Fruit fly (Drosophila melanogaster) whole organism, embryonic: ENCODE results near the gene CG16853.
A peak's percentile ranks its signal among the peaks of the same experiment; 100 is the strongest.

Experiments used
- B-H2 ChIP-seq: fragments of 200-800 bp; sonication (Bioruptor generic); optimal IDR thresholded peaks from 2 replicates; lab custom pipeline; 2018; ENCODE audit warnings: missing biosample characterization, mild to moderate bottlenecking, missing genetic modification characterization
- Bdp1 ChIP-seq: fragments of 200-800 bp; sonication (Bioruptor generic); optimal IDR thresholded peaks from 3 replicates; lab custom pipeline; 2016; ENCODE audit warnings: missing biosample characterization, missing genetic modification characterization
- CG1024 ChIP-seq: fragments of 200-800 bp; sonication (Bioruptor generic); IDR thresholded peaks from 2 replicates; pipeline ENCODE4 v1.3.6; 2022; ENCODE audit warnings: missing biosample characterization, missing genetic modification characterization
- CG10959 ChIP-seq: fragments of 200-800 bp; sonication (Bioruptor generic); IDR thresholded peaks from 2 replicates; pipeline ENCODE4 v1.3.6; 2022; ENCODE audit warnings: missing biosample characterization, missing genetic modification characterization
- CG11093 ChIP-seq: fragments of 200-800 bp; sonication (Bioruptor generic); IDR thresholded peaks from 3 replicates; pipeline ENCODE4 v1.3.6; 2022; ENCODE audit warnings: missing biosample characterization, missing genetic modification characterization
- CG12769 ChIP-seq: fragments of 200-800 bp; sonication (Bioruptor generic); optimal IDR thresholded peaks from 2 replicates; lab custom pipeline; 2019; ENCODE audit warnings: missing biosample characterization, mild to moderate bottlenecking, missing genetic modification characterization, moderate library complexity
- CG13296 ChIP-seq: fragments of 200-800 bp; sonication (Bioruptor generic); optimal IDR thresholded peaks from 3 replicates; lab custom pipeline; 2018; ENCODE audit warnings: missing biosample characterization, mild to moderate bottlenecking, missing genetic modification characterization
- CG14050 ChIP-seq: fragments of 200-800 bp; sonication (Bioruptor generic); IDR thresholded peaks from 3 replicates; pipeline ENCODE4 v1.3.6; 2022; ENCODE audit warnings: missing biosample characterization, missing genetic modification characterization
- CG15269 ChIP-seq: fragments of 200-800 bp; sonication (Bioruptor generic); optimal IDR thresholded peaks from 2 replicates; lab custom pipeline; 2018; ENCODE audit warnings: missing biosample characterization, mild to moderate bottlenecking, missing genetic modification characterization, moderate library complexity
- CG15696 ChIP-seq: fragments of 200-800 bp; sonication (Bioruptor generic); optimal IDR thresholded peaks from 2 replicates; lab custom pipeline; 2019; ENCODE audit warnings: missing biosample characterization, mild to moderate bottlenecking, missing genetic modification characterization, moderate library complexity
- CG17802 ChIP-seq: fragments of 200-800 bp; sonication (Bioruptor generic); optimal IDR thresholded peaks from 2 replicates; lab custom pipeline; 2018; ENCODE audit warnings: missing biosample characterization, mild to moderate bottlenecking, missing genetic modification characterization, moderate library complexity
- CG18619 ChIP-seq: fragments of 200-800 bp; sonication (Bioruptor generic); optimal IDR thresholded peaks from 3 replicates; lab custom pipeline; 2017; ENCODE audit warnings: missing biosample characterization, mild to moderate bottlenecking, missing genetic modification characterization
- CG2120 ChIP-seq: fragments of 200-800 bp; sonication (Bioruptor generic); optimal IDR thresholded peaks from 3 replicates; lab custom pipeline; 2016; ENCODE audit warnings: missing biosample characterization, missing genetic modification characterization
- CG2875 ChIP-seq: fragments of 200-800 bp; sonication (Bioruptor generic); optimal IDR thresholded peaks from 2 replicates; lab custom pipeline; 2017; ENCODE audit warnings: missing biosample characterization, mild to moderate bottlenecking, missing genetic modification characterization, missing genetic modification reagents
- CG3726 ChIP-seq: fragments of 200-800 bp; sonication (Bioruptor generic); IDR thresholded peaks from 3 replicates; pipeline ENCODE4, ENCODE4 v1.3.6; 2022; ENCODE audit warnings: missing biosample characterization, missing genetic modification characterization
- CG5245 ChIP-seq: fragments of 200-800 bp; sonication (Bioruptor generic); optimal IDR thresholded peaks from 3 replicates; lab custom pipeline; 2016; ENCODE audit warnings: missing biosample characterization, missing genetic modification characterization
- CG7357 ChIP-seq: fragments of 200-800 bp; sonication (Bioruptor generic); IDR thresholded peaks from 3 replicates; pipeline ENCODE4 v1.3.6; 2022; ENCODE audit warnings: missing biosample characterization, missing genetic modification characterization
- CG9215 ChIP-seq: fragments of 200-800 bp; sonication (Bioruptor generic); IDR thresholded peaks from 2 replicates; pipeline ENCODE4 v1.3.6; 2022; ENCODE audit warnings: missing biosample characterization, missing genetic modification characterization
- CG9727 ChIP-seq: fragments of 200-800 bp; sonication (Bioruptor generic); optimal IDR thresholded peaks from 3 replicates; lab custom pipeline; 2017; ENCODE audit warnings: missing biosample characterization, mild to moderate bottlenecking, missing genetic modification characterization
- CG9797 ChIP-seq: fragments of 200-800 bp; sonication (Bioruptor generic); optimal IDR thresholded peaks from 3 replicates; lab custom pipeline; 2018; ENCODE audit warnings: missing biosample characterization, mild to moderate bottlenecking, missing genetic modification characterization
- CG9876 ChIP-seq: fragments of 200-800 bp; sonication (Bioruptor generic); optimal IDR thresholded peaks from 2 replicates; lab custom pipeline; 2016; ENCODE audit warnings: missing biosample characterization, missing genetic modification characterization
- Deaf1 ChIP-seq: fragments of 200-800 bp; optimal IDR thresholded peaks from 3 replicates; lab custom pipeline; 2019; ENCODE audit warnings: missing biosample characterization, mild to moderate bottlenecking, missing genetic modification characterization, moderate library complexity
- Elba2 ChIP-seq: fragments of 200-800 bp; sonication (Bioruptor generic); optimal IDR thresholded peaks from 3 replicates; lab custom pipeline; 2016; ENCODE audit warnings: missing biosample characterization, missing genetic modification characterization
- Ets97D ChIP-seq: fragments of 200-800 bp; sonication (Bioruptor generic); optimal IDR thresholded peaks from 3 replicates; lab custom pipeline; 2016; ENCODE audit warnings: missing biosample characterization, missing genetic modification characterization
- Kr ChIP-seq: fragments of 200-800 bp; sonication (Bioruptor generic); optimal IDR thresholded peaks from 2 replicates; lab custom pipeline; 2017; ENCODE audit warnings: missing biosample characterization, mild to moderate bottlenecking, missing genetic modification characterization
- MTF-1 ChIP-seq: fragments of 200-800 bp; sonication (Bioruptor generic); optimal IDR thresholded peaks from 2 replicates; lab custom pipeline; 2018; ENCODE audit warnings: missing biosample characterization, mild to moderate bottlenecking, missing genetic modification characterization, borderline replicate concordance
- Mad ChIP-seq: fragments of 200-800 bp; sonication (Bioruptor generic); optimal IDR thresholded peaks from 2 replicates; lab custom pipeline; 2016; ENCODE audit warnings: missing biosample characterization, missing genetic modification characterization
- NC2α ChIP-seq: fragments of 200-800 bp; sonication (Bioruptor generic); optimal IDR thresholded peaks from 2 replicates; lab custom pipeline; 2016; ENCODE audit warnings: missing biosample characterization, missing genetic modification characterization
- Nf-YB ChIP-seq: fragments of 200-800 bp; sonication (Bioruptor generic); optimal IDR thresholded peaks from 3 replicates; lab custom pipeline; 2019; ENCODE audit warnings: missing biosample characterization, mild to moderate bottlenecking, missing genetic modification characterization, moderate library complexity
- NfI ChIP-seq: fragments of 200-800 bp; sonication (Bioruptor generic); optimal IDR thresholded peaks from 3 replicates; lab custom pipeline; 2018; ENCODE audit warnings: missing biosample characterization, mild to moderate bottlenecking, missing genetic modification characterization, moderate library complexity
- PHDP ChIP-seq: fragments of 200-800 bp; sonication (Bioruptor generic); optimal IDR thresholded peaks from 3 replicates; lab custom pipeline; 2018; ENCODE audit warnings: missing biosample characterization, mild to moderate bottlenecking, missing genetic modification characterization, moderate library complexity
- Pdp1 ChIP-seq, 2 experiments: fragments of 200-800 bp; sonication (Bioruptor generic); optimal IDR thresholded peaks; 3 replicates each; lab custom pipeline; 2016; ENCODE audit warnings: missing biosample characterization in 2 of 2, missing genetic modification characterization in 2 of 2, mild to moderate bottlenecking in 1 of 2, moderate library complexity in 1 of 2
- cato ChIP-seq: fragments of 200-800 bp; sonication (Bioruptor generic); optimal IDR thresholded peaks from 2 replicates; lab custom pipeline; 2016; ENCODE audit warnings: missing biosample characterization, missing genetic modification characterization, borderline replicate concordance
- crc ChIP-seq: fragments of 200-800 bp; sonication (Bioruptor generic); optimal IDR thresholded peaks from 2 replicates; lab custom pipeline; 2016; ENCODE audit warnings: missing biosample characterization, missing genetic modification characterization
- en ChIP-seq: fragments of 200-800 bp; sonication (Bioruptor generic); optimal IDR thresholded peaks from 2 replicates; lab custom pipeline; 2016; ENCODE audit warnings: missing biosample characterization, missing genetic modification characterization
- grn ChIP-seq: fragments of 200-800 bp; sonication (Bioruptor generic); optimal IDR thresholded peaks from 3 replicates; lab custom pipeline; 2017; ENCODE audit warnings: missing biosample characterization, missing genetic modification characterization
- ken ChIP-seq: fragments of 200-800 bp; sonication (Bioruptor generic); IDR thresholded peaks from 3 replicates; pipeline ENCODE4 v1.3.6; 2022; ENCODE audit warnings: missing biosample characterization, missing genetic modification characterization
- klu ChIP-seq: fragments of 200-800 bp; sonication (Bioruptor generic); IDR thresholded peaks from 2 replicates; pipeline ENCODE4 v1.3.6; 2022; ENCODE audit warnings: missing biosample characterization, missing genetic modification characterization
- lab ChIP-seq: fragments of 200-800 bp; sonication (Bioruptor generic); optimal IDR thresholded peaks from 3 replicates; lab custom pipeline; 2017; ENCODE audit warnings: missing biosample characterization, missing genetic modification characterization, mild to moderate bottlenecking, moderate library complexity, missing genetic modification reagents
- lmd ChIP-seq: fragments of 200-800 bp; sonication (Bioruptor generic); IDR thresholded peaks from 2 replicates; pipeline ENCODE4 v1.3.6; 2022; ENCODE audit warnings: missing biosample characterization, missing genetic modification characterization
- mirr ChIP-seq: fragments of 200-800 bp; sonication (Bioruptor generic); optimal IDR thresholded peaks from 3 replicates; lab custom pipeline; 2018; ENCODE audit warnings: missing biosample characterization, mild to moderate bottlenecking, missing genetic modification characterization
- nom ChIP-seq: fragments of 200-800 bp; sonication (Bioruptor generic); optimal IDR thresholded peaks from 2 replicates; lab custom pipeline; 2017; ENCODE audit warnings: missing biosample characterization, missing genetic modification characterization, mild to moderate bottlenecking, moderate library complexity, missing genetic modification reagents
- p53 ChIP-seq: fragments of 200-800 bp; sonication (Bioruptor generic); optimal IDR thresholded peaks from 2 replicates; lab custom pipeline; 2016; ENCODE audit warnings: missing biosample characterization, missing genetic modification characterization
- pfk ChIP-seq: fragments of 200-800 bp; sonication (Bioruptor generic); optimal IDR thresholded peaks from 2 replicates; lab custom pipeline; 2018; ENCODE audit warnings: missing biosample characterization, mild to moderate bottlenecking, missing genetic modification characterization, moderate library complexity
- ranshi ChIP-seq: fragments of 200-800 bp; sonication (Bioruptor generic); IDR thresholded peaks from 2 replicates; pipeline ENCODE4 v1.3.6; 2022; ENCODE audit warnings: missing biosample characterization, missing genetic modification characterization
- sqz ChIP-seq: fragments of 200-800 bp; sonication (Bioruptor generic); optimal IDR thresholded peaks from 3 replicates; lab custom pipeline; 2018; ENCODE audit warnings: missing biosample characterization, mild to moderate bottlenecking, missing genetic modification characterization
- tgo ChIP-seq: fragments of 200-800 bp; sonication (Bioruptor generic); IDR thresholded peaks from 3 replicates; pipeline ENCODE4 v1.3.6; 2022; ENCODE audit warnings: missing biosample characterization, missing genetic modification characterization
- ttk ChIP-seq: fragments of 200-800 bp; sonication (Bioruptor generic); IDR thresholded peaks from 2 replicates; pipeline ENCODE4 v2.1.2; 2022; ENCODE audit warnings: missing biosample characterization, missing genetic modification characterization

The CG16853 gene

dm6 chr2L:13547738-13548726 is 6.0 kb downstream of the CG16853 start (continued):
- TF ChIP-seq CG18619: peak; percentile 30
- no peak; the same call in 2 of the 3 replicates for TF ChIP-seq ken
- TF ChIP-seq CG17802 (tag; lab: Kevin White, UChicago): no peak
- TF ChIP-seq B-H2 (GFP tag; lab: Kevin White, UChicago): peak; percentile 21
- no peak for TF ChIP-seq Mad (GFP tag; lab: Kevin White, UChicago)
- TF ChIP-seq p53: no peak
- TF ChIP-seq mirr (GFP tag; lab: Kevin White, UChicago): no peak
- TF ChIP-seq cato (GFP tag; lab: Kevin White, UChicago): no peak
- TF ChIP-seq klu (GFP tag; lab: Robert Waterston, UW): no peak
- TF ChIP-seq CG5245 (GFP tag; lab: Kevin White, UChicago): peak; percentile 1
- TF ChIP-seq CG15269: peak; percentile 53
- peak; percentile 57 for TF ChIP-seq lmd (GFP tag; lab: Robert Waterston, UW)
- no peak for TF ChIP-seq CG11093
- TF ChIP-seq CG14050 (GFP tag; lab: Robert Waterston, UW): no peak
- peak; percentile 73 for TF ChIP-seq CG15696 (tag; lab: Kevin White, UChicago)
- no peak for TF ChIP-seq PHDP
- peak; percentile 24 for TF ChIP-seq CG13296
- peak; percentile 52 for TF ChIP-seq CG12769 (tag; lab: Kevin White, UChicago)
- no peak for TF ChIP-seq Ets97D (GFP tag; lab: Kevin White, UChicago)
- TF ChIP-seq sqz (GFP tag; lab: Kevin White, UChicago): no peak
- no peak for TF ChIP-seq CG9797
- peak; percentile 38 for TF ChIP-seq NfI
- no peak for TF ChIP-seq MTF-1 (GFP tag; lab: Kevin White, UChicago)
- no peak for TF ChIP-seq tgo (GFP tag; lab: Robert Waterston, UW)
- no peak for TF ChIP-seq NC2α
- TF ChIP-seq Pdp1 (GFP tag; optimal IDR thresholded peaks at IDR 0.05; lab: Kevin White, UChicago): peak; percentile 66 to 95
- peak; percentile 11 for TF ChIP-seq CG2875
- 0 out of 2 replicates have a peak, but pooled peaks have one; percentile 35 for TF ChIP-seq ttk (GFP tag; lab: Robert Waterston, UW)
- peak; percentile 99 for TF ChIP-seq CG9727 (GFP tag; lab: Kevin White, UChicago)
- peak; percentile 58 for TF ChIP-seq nom (GFP tag; lab: Kevin White, UChicago)
- no peak for TF ChIP-seq en (GFP tag; lab: Kevin White, UChicago)
- no peak for TF ChIP-seq CG3726 (GFP tag; lab: Robert Waterston, UW)
- TF ChIP-seq CG9215 (GFP tag; lab: Robert Waterston, UW): peak; percentile 55
- TF ChIP-seq pfk (GFP tag; lab: Kevin White, UChicago): no peak
- no peak for TF ChIP-seq CG7357 (GFP tag; lab: Robert Waterston, UW)
- TF ChIP-seq Nf-YB: no peak
- no peak for TF ChIP-seq Bdp1 (GFP tag; lab: Kevin White, UChicago)
- no peak for TF ChIP-seq crc (GFP tag; lab: Kevin White, UChicago)
- no peak for TF ChIP-seq Kr (GFP tag; lab: Kevin White, UChicago)
- 0 out of 2 replicates have a peak, but pooled peaks have one; percentile 46 for TF ChIP-seq CG10959 (GFP tag; lab: Robert Waterston, UW)
- peak; percentile 53 for TF ChIP-seq lab (GFP tag; lab: Kevin White, UChicago)
- TF ChIP-seq CG1024 (GFP tag; lab: Robert Waterston, UW): no peak
- no peak for TF ChIP-seq Elba2 (GFP tag; lab: Kevin White, UChicago)
- peak; percentile 82 for TF ChIP-seq CG2120 (GFP tag; lab: Kevin White, UChicago)
- peak; percentile 35 for TF ChIP-seq CG9876 (GFP tag; lab: Kevin White, UChicago)
- TF ChIP-seq Deaf1 (tag; lab: Kevin White, UChicago): peak; percentile 96
- 0 out of 2 replicates have a peak, but pooled peaks have one; percentile 38 for TF ChIP-seq ranshi (GFP tag; lab: Robert Waterston, UW)
- no peak for TF ChIP-seq grn (GFP tag; lab: Kevin White, UChicago)
